Fruit fly (Drosophila melanogaster) whole organism: ENCODE results near the gene Bx42.
"Not testable (repeated sequence)": the region's sequence is repeated elsewhere in the genome, so short reads cannot be mapped to it uniquely, and the experiment has no call there.

Experiments used
- CG8478 ChIP-seq: fragments of >200 bp; optimal IDR thresholded peaks from 2 replicates; lab custom pipeline; 2018; ENCODE audit warnings: inconsistent platforms
- Dll ChIP-seq: fragments of >200 bp; optimal IDR thresholded peaks from 2 replicates; lab custom pipeline; 2017
- EcR ChIP-seq, 2 experiments: fragments of >200 bp; optimal IDR thresholded peaks; 2 replicates each; lab custom pipeline; 2017; ENCODE audit warnings: missing biosample characterization in 2 of 2, missing genetic modification characterization in 2 of 2, missing genetic modification reagents in 2 of 2
- pan ChIP-seq: fragments of >200 bp; optimal IDR thresholded peaks from 2 replicates; lab custom pipeline; 2017
- psq ChIP-seq: fragments of >200 bp; optimal IDR thresholded peaks from 2 replicates; lab custom pipeline; 2017
- usp ChIP-seq: fragments of >200 bp; optimal IDR thresholded peaks from 2 replicates; lab custom pipeline; 2017; ENCODE audit warnings: missing biosample characterization, missing genetic modification characterization, mixed read lengths

Gene Bx42

DNA sequence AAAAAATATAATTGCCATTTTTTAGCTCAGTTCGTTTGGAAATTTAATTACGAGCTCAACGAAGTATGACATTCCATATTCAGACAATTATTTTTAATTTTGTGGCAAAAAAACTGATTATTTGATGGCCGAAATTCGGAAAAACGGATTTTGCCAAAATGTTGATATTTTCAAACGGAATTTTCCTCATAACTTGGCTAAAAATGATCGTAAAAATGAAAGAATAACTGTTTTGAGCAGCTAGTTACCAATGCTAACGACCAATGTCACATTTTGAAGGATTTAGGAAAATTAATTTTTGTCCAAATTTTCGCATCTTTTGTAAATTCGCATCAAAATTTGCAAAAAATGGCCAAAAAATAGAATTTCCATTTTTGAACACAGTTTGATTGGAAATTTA is 13.3 kb downstream of the Bx42 start:
- no peak for TF ChIP-seq pan (lab: Kevin White, UChicago)
- no peak for TF ChIP-seq psq (lab: Kevin White, UChicago)
- TF ChIP-seq usp: no peak
- no peak for TF ChIP-seq EcR (GFP tag; optimal IDR thresholded peaks at IDR 0.05; lab: Kevin White, UChicago)
- TF ChIP-seq Dll: no peak
- TF ChIP-seq CG8478: no peak

DNA sequence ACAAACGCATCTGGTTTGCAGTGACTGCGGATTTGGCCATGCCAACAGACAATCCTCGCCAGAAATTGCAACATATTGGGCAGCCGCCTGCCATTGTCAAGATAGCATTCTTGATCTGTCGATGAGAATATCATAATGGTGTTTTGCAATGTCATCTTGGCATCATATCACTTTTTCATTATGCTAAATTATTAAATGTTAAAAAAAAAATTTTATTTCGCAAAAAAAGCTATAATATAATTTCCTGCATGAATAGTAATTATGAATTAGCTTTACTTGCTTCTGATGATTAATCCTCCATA is 16.4 kb downstream of the Bx42 start:
- TF ChIP-seq Dll: no peak
- TF ChIP-seq pan (lab: Kevin White, UChicago): no peak
- no peak for TF ChIP-seq usp
- no peak for TF ChIP-seq EcR (GFP tag; optimal IDR thresholded peaks at IDR 0.05; lab: Kevin White, UChicago)
- TF ChIP-seq psq (lab: Kevin White, UChicago): no peak
- TF ChIP-seq CG8478: no peak

DNA sequence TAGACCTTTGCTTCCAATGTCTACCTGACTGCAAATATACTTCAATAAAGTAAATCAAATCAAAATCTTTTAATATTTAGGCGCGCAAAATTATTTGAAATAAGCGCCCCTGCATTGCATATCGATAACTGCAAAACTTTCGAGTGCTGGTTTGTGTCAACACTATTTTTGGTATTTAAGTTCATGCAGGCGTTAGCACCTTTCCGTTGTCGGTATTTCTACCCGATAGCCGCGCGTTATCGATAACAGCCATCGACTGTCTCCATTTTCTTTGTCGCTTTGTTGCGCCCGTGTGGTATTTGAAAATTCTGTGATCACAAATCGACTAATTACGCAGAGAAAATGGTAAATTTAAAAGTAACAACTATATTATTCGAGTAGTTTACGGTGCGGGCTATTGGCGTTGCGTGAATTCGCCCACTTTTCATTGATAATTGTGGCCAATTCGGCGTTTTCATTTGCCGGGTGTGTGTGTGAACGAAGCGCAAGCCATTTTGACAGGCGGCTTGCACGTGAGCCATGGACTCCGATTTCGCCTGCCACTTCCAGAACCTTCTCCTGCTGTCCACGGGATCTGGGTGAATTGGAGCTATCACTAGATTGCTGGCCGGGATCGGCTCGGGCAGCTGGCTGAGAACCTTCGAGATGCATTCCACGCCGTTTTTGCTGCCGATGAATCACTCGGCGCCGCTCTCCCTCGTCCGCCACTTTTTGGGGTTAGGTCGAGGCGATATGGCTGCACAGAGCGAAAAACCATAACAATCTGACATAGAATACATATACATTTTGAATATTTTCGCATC is 16.9 kb downstream of the Bx42 start, which contains the start of gene CCT2:
Gene CCT2 (plus strand): TSS at position 260 of the 803 bp plus-strand sequence.
- TF ChIP-seq CG8478: no peak
- TF ChIP-seq usp: no peak
- TF ChIP-seq pan (lab: Kevin White, UChicago): no peak
- no peak for TF ChIP-seq Dll
- TF ChIP-seq psq (lab: Kevin White, UChicago): no peak
- no peak for TF ChIP-seq EcR (GFP tag; optimal IDR thresholded peaks at IDR 0.05; lab: Kevin White, UChicago)

DNA sequence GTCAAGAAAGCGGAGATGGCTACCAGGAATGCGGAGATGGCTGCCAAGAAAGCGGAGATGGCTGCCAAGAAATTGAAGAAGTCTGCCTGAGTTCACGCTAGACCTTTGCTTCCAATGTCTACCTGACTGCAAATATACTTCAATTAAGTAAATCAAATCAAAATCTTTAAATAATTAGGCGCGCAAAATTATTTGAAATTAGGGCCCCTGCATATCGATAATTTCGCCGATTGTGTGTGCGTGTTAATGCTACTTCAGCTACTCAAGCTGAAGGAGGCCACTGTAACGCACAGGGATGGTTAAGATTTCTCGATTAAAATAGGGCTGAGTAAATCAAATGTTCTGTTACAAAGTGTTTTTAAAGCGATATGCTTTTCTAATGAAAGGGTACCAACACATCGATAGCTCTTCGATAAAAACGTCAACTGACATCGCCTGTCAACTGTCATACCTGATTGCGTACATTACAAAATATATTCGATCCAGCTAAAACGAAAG is 18.4 kb downstream of the Bx42 start, which contains the start of gene CG6999:
Gene CG6999 (plus strand): TSS at position 448 of the 498 bp plus-strand sequence.
- not testable (repeated sequence) for TF ChIP-seq EcR (GFP tag; optimal IDR thresholded peaks at IDR 0.05; lab: Kevin White, UChicago); Dll; CG8478

- not testable (repeated sequence) for TF ChIP-seq EcR (GFP tag; optimal IDR thresholded peaks at IDR 0.05; lab: Kevin White, UChicago); usp; psq (lab: Kevin White, UChicago)
Measured at dm6 chrX:9086702-9087179, 19.7 kb downstream of the Bx42 start, which contains the start of gene CG32706. Gene CG32706, plus strand, starts transcription at chrX:9087129.

dm6 chrX:9085726-9086125 is 20.7 kb downstream of the Bx42 start, which contains the start of gene CG32708:
Gene CG32708, plus strand, starts transcription at chrX:9085932.
- TF ChIP-seq usp (no peak), Dll (no peak), pan (lab: Kevin White, UChicago) (no peak), CG8478 (no peak), EcR (GFP tag; optimal IDR thresholded peaks at IDR 0.05; lab: Kevin White, UChicago) (no peak), psq (lab: Kevin White, UChicago) (no peak)

DNA sequence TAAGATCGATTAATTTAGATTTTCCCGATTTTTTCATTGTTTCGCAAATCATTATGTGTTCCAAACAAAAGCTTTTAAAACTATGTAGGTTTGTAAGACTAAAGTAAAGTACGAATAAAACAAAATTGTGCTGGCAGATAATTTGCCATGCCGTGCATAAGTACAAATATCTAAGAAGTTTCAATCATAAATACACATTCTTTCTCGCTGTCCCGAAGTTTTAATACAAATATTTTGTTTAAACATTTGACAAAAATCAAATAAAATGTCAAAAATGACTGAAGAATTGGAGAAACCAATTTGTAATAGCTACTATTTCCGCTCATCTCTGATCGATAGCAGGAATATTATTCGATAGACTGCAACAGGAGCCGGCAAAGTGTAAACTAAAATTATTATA is 23.8 kb downstream of the Bx42 start, which contains the start of gene APC4:
Gene APC4 (plus strand): TSS at position 332 of the 400 bp plus-strand sequence.
- TF ChIP-seq psq (lab: Kevin White, UChicago) (no peak), pan (lab: Kevin White, UChicago) (no peak), Dll (no peak), usp (no peak), EcR (GFP tag; optimal IDR thresholded peaks at IDR 0.05; lab: Kevin White, UChicago) (no peak), CG8478 (no peak)

- TF ChIP-seq Dll: no peak
- TF ChIP-seq CG8478: no peak
- no peak for TF ChIP-seq pan (lab: Kevin White, UChicago)
- TF ChIP-seq psq (lab: Kevin White, UChicago): no peak
- TF ChIP-seq EcR (GFP tag; optimal IDR thresholded peaks at IDR 0.05; lab: Kevin White, UChicago): no peak
- TF ChIP-seq usp: no peak
Measured at dm6 chrX:9080962-9081361, 25.4 kb downstream of the Bx42 start, which contains the start of the genes CG7246 and HP1b. Gene CG7246, minus strand, starts transcription at chrX:9081057. Gene HP1b, plus strand, starts transcription at chrX:9081063.

- TF ChIP-seq EcR (GFP tag; optimal IDR thresholded peaks at IDR 0.05; lab: Kevin White, UChicago) (no peak), usp (no peak), psq (lab: Kevin White, UChicago) (no peak), pan (lab: Kevin White, UChicago) (no peak), Dll (no peak), CG8478 (no peak)
Measured at dm6 chrX:9078263-9078662, 28.1 kb downstream of the Bx42 start, which contains the start of gene CG44325. Gene CG44325, minus strand, starts transcription at chrX:9078499.

DNA sequence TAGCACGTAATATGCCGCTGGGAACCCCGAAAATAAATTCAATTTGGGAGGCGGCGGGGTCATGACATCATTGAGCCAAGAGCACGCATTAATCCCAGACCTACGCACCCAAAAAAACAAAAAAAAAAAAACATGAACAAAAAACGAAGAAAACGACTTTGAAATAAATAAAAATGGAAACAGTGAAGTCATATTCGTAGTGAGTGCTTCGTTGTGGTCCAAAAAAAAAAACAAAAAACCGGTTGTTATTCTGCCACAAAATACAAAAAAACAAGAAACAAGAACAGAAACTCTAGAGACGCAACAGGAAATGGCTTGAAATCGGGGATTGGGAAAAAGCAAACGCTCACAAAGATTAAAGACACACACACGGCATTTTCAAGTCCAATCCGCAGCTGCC is 28.8 kb downstream of the Bx42 start:
- TF ChIP-seq usp (no peak), Dll (no peak), EcR (GFP tag; optimal IDR thresholded peaks at IDR 0.05; lab: Kevin White, UChicago) (no peak), psq (lab: Kevin White, UChicago) (no peak), pan (lab: Kevin White, UChicago) (no peak), CG8478 (no peak)

DNA sequence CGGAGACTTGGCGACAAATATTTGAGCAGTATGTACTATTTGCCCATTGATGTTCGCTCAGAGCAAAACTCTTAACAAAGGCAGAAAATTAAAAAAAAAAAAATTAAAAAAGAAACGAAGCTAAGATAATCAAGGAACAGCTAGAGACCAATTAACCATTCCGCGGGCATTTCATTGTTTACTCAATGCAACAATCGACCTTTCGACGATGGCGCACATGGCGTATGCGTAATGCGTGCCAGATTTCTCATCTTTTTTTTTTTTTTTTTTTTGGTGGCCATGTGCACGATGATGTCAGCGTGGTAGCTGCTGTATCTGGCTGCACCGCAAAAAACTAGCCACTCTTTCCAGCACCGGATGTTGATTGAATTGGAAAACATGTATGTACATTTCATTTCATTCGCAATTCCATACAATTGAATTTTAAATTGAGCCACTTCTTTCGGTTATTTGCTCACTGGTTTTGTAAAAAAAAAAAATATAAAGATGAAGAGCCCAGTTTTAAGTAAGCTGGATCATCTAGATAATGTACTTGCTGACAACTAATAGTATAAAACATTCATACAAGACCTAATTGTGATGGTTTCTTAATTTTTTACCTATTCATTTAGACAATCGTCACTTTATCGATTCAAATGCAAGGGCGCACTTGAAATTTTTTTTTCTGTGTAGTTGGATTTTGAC is 30.6 kb downstream of the Bx42 start:
- TF ChIP-seq CG8478 (no peak), Dll (no peak), EcR (GFP tag; optimal IDR thresholded peaks at IDR 0.05; lab: Kevin White, UChicago) (no peak), psq (lab: Kevin White, UChicago) (no peak), pan (lab: Kevin White, UChicago) (no peak), usp (no peak)

- TF ChIP-seq Dll: no peak
- no peak for TF ChIP-seq CG8478
- no peak for TF ChIP-seq psq (lab: Kevin White, UChicago)
- no peak for TF ChIP-seq usp
- no peak for TF ChIP-seq EcR (GFP tag; optimal IDR thresholded peaks at IDR 0.05; lab: Kevin White, UChicago)
- TF ChIP-seq pan (lab: Kevin White, UChicago): no peak
Measured at dm6 chrX:9074040-9074439, 32.4 kb downstream of the Bx42 start.
